Fruit fly (Drosophila melanogaster) whole organism, embryonic: ENCODE measurements around the gene CG12057.
A peak's percentile ranks its signal among the peaks of the same experiment; 100 is the strongest.

Experiments
- Abd-B ChIP-seq: fragments of 200-800 bp; sonication (Bioruptor generic); optimal IDR thresholded peaks from 2 replicates; lab custom pipeline; 2018; ENCODE audit warnings: missing biosample characterization, mild to moderate bottlenecking, missing genetic modification characterization, moderate library complexity
- B-H2 ChIP-seq: fragments of 200-800 bp; sonication (Bioruptor generic); optimal IDR thresholded peaks from 2 replicates; lab custom pipeline; 2018; ENCODE audit warnings: missing biosample characterization, mild to moderate bottlenecking, missing genetic modification characterization
- CG10209 ChIP-seq: fragments of 200-800 bp; sonication (Bioruptor generic); optimal IDR thresholded peaks from 3 replicates; lab custom pipeline; 2017; ENCODE audit warnings: missing biosample characterization, mild to moderate bottlenecking, missing genetic modification characterization, missing genetic modification reagents
- CG10565 ChIP-seq: fragments of 200-800 bp; sonication (Bioruptor generic); optimal IDR thresholded peaks from 3 replicates; lab custom pipeline; 2016; ENCODE audit warnings: missing biosample characterization, mild to moderate bottlenecking, missing genetic modification characterization
- CG11093 ChIP-seq: fragments of 200-800 bp; sonication (Bioruptor generic); IDR thresholded peaks from 3 replicates; pipeline ENCODE4 v1.3.6; 2022; ENCODE audit warnings: missing biosample characterization, missing genetic modification characterization
- CG15073 ChIP-seq: fragments of 200-800 bp; sonication (Bioruptor generic); optimal IDR thresholded peaks from 2 replicates; lab custom pipeline; 2016; ENCODE audit warnings: missing biosample characterization, missing genetic modification characterization
- CG15479 ChIP-seq: fragments of 200-800 bp; sonication (Bioruptor generic); optimal IDR thresholded peaks from 3 replicates; lab custom pipeline; 2019; ENCODE audit warnings: missing biosample characterization, mild to moderate bottlenecking, missing genetic modification characterization, moderate library complexity
- CG17802 ChIP-seq: fragments of 200-800 bp; sonication (Bioruptor generic); optimal IDR thresholded peaks from 2 replicates; lab custom pipeline; 2018; ENCODE audit warnings: missing biosample characterization, mild to moderate bottlenecking, missing genetic modification characterization, moderate library complexity
- CG2199 ChIP-seq: fragments of 200-800 bp; sonication (Bioruptor generic); IDR thresholded peaks from 3 replicates; pipeline ENCODE4 v1.3.6; 2022; ENCODE audit warnings: missing biosample characterization, missing genetic modification characterization
- CG30431 ChIP-seq: fragments of 200-800 bp; sonication (Bioruptor generic); optimal IDR thresholded peaks from 2 replicates; lab custom pipeline; 2017; ENCODE audit warnings: missing biosample characterization, missing genetic modification characterization
- CG3163 ChIP-seq: fragments of 200-800 bp; sonication (Bioruptor generic); optimal IDR thresholded peaks from 3 replicates; lab custom pipeline; 2016; ENCODE audit warnings: missing biosample characterization, missing genetic modification characterization
- CG32772 ChIP-seq: fragments of 200-800 bp; sonication (Bioruptor generic); IDR thresholded peaks from 2 replicates; pipeline ENCODE4 v1.3.6; 2022; ENCODE audit warnings: missing biosample characterization, missing genetic modification characterization
- Ets65A ChIP-seq: fragments of 200-800 bp; sonication (Bioruptor generic); peaks from one replicate; lab custom pipeline; 2016; ENCODE audit warnings: missing biosample characterization, missing genetic modification characterization
- Ets97D ChIP-seq: fragments of 200-800 bp; sonication (Bioruptor generic); optimal IDR thresholded peaks from 3 replicates; lab custom pipeline; 2016; ENCODE audit warnings: missing biosample characterization, missing genetic modification characterization
- Gsc ChIP-seq: fragments of 200-800 bp; sonication (Bioruptor generic); IDR thresholded peaks from 2 replicates; pipeline ENCODE4 v1.3.6; 2022; ENCODE audit warnings: missing biosample characterization, missing genetic modification characterization
- HmgD ChIP-seq: fragments of 200-800 bp; sonication (Bioruptor generic); optimal IDR thresholded peaks from 3 replicates; lab custom pipeline; 2016; ENCODE audit warnings: missing biosample characterization, missing genetic modification characterization
- Hr39 ChIP-seq: fragments of >200 bp; optimal IDR thresholded peaks from 2 replicates; lab custom pipeline; 2017
- Hsf ChIP-seq: fragments of 200-800 bp; sonication (Bioruptor generic); optimal IDR thresholded peaks from 3 replicates; lab custom pipeline; 2016; ENCODE audit warnings: missing biosample characterization, missing genetic modification characterization
- Jarid2 ChIP-seq: fragments of 200-800 bp; sonication (Bioruptor generic); optimal IDR thresholded peaks from 3 replicates; lab custom pipeline; 2017; ENCODE audit warnings: mild to moderate bottlenecking, missing biosample characterization, missing genetic modification reagents, missing genetic modification characterization
- Med ChIP-seq: fragments of 200-800 bp; sonication (Bioruptor generic); peaks from one replicate; lab custom pipeline; 2016; ENCODE audit warnings: missing biosample characterization, missing genetic modification characterization, mild to moderate bottlenecking, inconsistent platforms, moderate library complexity
- Oaz ChIP-seq: fragments of 200-800 bp; sonication (Bioruptor generic); IDR thresholded peaks from 2 replicates; pipeline ENCODE4 v1.3.6; 2022; ENCODE audit warnings: missing biosample characterization, missing genetic modification characterization
- Sox102F ChIP-seq: fragments of 200-800 bp; sonication (Bioruptor generic); optimal IDR thresholded peaks from 2 replicates; lab custom pipeline; 2018; ENCODE audit warnings: missing biosample characterization, mild to moderate bottlenecking, missing genetic modification characterization, moderate library complexity
- Ssrp ChIP-seq: fragments of 200-800 bp; sonication (Bioruptor generic); optimal IDR thresholded peaks from 2 replicates; lab custom pipeline; 2018; ENCODE audit warnings: missing biosample characterization, mild to moderate bottlenecking, missing genetic modification characterization, moderate library complexity
- Stat92E ChIP-seq, 3 experiments: fragments of >200 bp in 2 of 3; fragments of 200-800 bp in 1 of 3; sonication (Bioruptor generic) in 1 of 3; optimal IDR thresholded peaks; 2 replicates each; lab custom pipeline; 2017 to 2019; ENCODE audit warnings: missing biosample characterization in 3 of 3, missing genetic modification characterization in 3 of 3, mild to moderate bottlenecking in 1 of 3, moderate library complexity in 1 of 3
- ac ChIP-seq: fragments of 200-800 bp; sonication (Bioruptor generic); optimal IDR thresholded peaks from 3 replicates; lab custom pipeline; 2017; ENCODE audit warnings: missing biosample characterization, mild to moderate bottlenecking, missing genetic modification characterization
- ara ChIP-seq: fragments of 200-800 bp; sonication (Bioruptor generic); IDR thresholded peaks from 2 replicates; pipeline ENCODE4 v1.3.6; 2022; ENCODE audit warnings: missing biosample characterization, missing genetic modification characterization
- bab2 ChIP-seq: fragments of 200-800 bp; sonication (Bioruptor generic); optimal IDR thresholded peaks from 2 replicates; lab custom pipeline; 2016; ENCODE audit warnings: missing biosample characterization, missing genetic modification characterization
- bsh ChIP-seq, 2 experiments: fragments of 200-800 bp; sonication (Bioruptor generic); optimal IDR thresholded peaks; 2 replicates each; lab custom pipeline; 2017 to 2018; ENCODE audit warnings: mild to moderate bottlenecking in 2 of 2, missing biosample characterization in 2 of 2, missing genetic modification characterization in 2 of 2, moderate library complexity in 1 of 2
- crc ChIP-seq: fragments of 200-800 bp; sonication (Bioruptor generic); optimal IDR thresholded peaks from 2 replicates; lab custom pipeline; 2016; ENCODE audit warnings: missing biosample characterization, missing genetic modification characterization
- cwo ChIP-seq: fragments of 200-800 bp; sonication (Bioruptor generic); optimal IDR thresholded peaks from 3 replicates; lab custom pipeline; 2017; ENCODE audit warnings: missing biosample characterization, missing genetic modification characterization, mild to moderate bottlenecking, moderate library complexity, missing genetic modification reagents
- danr ChIP-seq: fragments of 200-800 bp; sonication (Bioruptor generic); IDR thresholded peaks from 2 replicates; pipeline ENCODE4 v1.3.6; 2022; ENCODE audit warnings: missing biosample characterization, missing genetic modification characterization
- ems ChIP-seq: fragments of 200-800 bp; sonication (Bioruptor generic); optimal IDR thresholded peaks from 3 replicates; lab custom pipeline; 2016; ENCODE audit warnings: missing biosample characterization, missing genetic modification characterization
- en ChIP-seq: fragments of 200-800 bp; sonication (Bioruptor generic); optimal IDR thresholded peaks from 2 replicates; lab custom pipeline; 2016; ENCODE audit warnings: missing biosample characterization, missing genetic modification characterization
- esg ChIP-seq: fragments of 200-800 bp; sonication (Bioruptor generic); conservative IDR thresholded peaks from 2 replicates; pipeline ENCODE4 v1.3.6; 2022; ENCODE audit warnings: missing biosample characterization, missing genetic modification characterization
- eyg ChIP-seq: fragments of 200-800 bp; sonication (Bioruptor generic); optimal IDR thresholded peaks from 3 replicates; lab custom pipeline; 2016; ENCODE audit warnings: missing biosample characterization, missing genetic modification characterization
- fd3F ChIP-seq: fragments of 200-800 bp; sonication (Bioruptor generic); optimal IDR thresholded peaks from 2 replicates; lab custom pipeline; 2018; ENCODE audit warnings: missing biosample characterization, mild to moderate bottlenecking, missing genetic modification characterization, moderate library complexity
- inv ChIP-seq: fragments of 200-800 bp; sonication (Bioruptor generic); IDR thresholded peaks from 2 replicates; pipeline ENCODE4 v1.3.6; 2022; ENCODE audit warnings: missing biosample characterization, missing genetic modification characterization; ENCODE audit not compliant: partially characterized antibody
- knrl ChIP-seq: fragments of 200-800 bp; sonication (Bioruptor generic); IDR thresholded peaks from 3 replicates; pipeline ENCODE4 v1.3.6; 2022; ENCODE audit warnings: missing biosample characterization, missing genetic modification characterization; ENCODE audit not compliant: partially characterized antibody
- lbe ChIP-seq: fragments of 200-800 bp; sonication (Bioruptor generic); optimal IDR thresholded peaks from 2 replicates; lab custom pipeline; 2016; ENCODE audit warnings: missing biosample characterization, mild to moderate bottlenecking, missing genetic modification characterization
- luna ChIP-seq: fragments of 200-800 bp; sonication (Bioruptor generic); optimal IDR thresholded peaks from 2 replicates; lab custom pipeline; 2016; ENCODE audit warnings: missing biosample characterization, missing genetic modification characterization
- maf-S ChIP-seq: fragments of 200-800 bp; sonication (Bioruptor generic); optimal IDR thresholded peaks from 2 replicates; lab custom pipeline; 2016; ENCODE audit warnings: missing biosample characterization, missing genetic modification characterization
- mam ChIP-seq: fragments of 200-800 bp; sonication (Bioruptor generic); optimal IDR thresholded peaks from 3 replicates; lab custom pipeline; 2016; ENCODE audit warnings: missing biosample characterization, missing genetic modification characterization
- mld ChIP-seq: fragments of 200-800 bp; sonication (Bioruptor generic); IDR thresholded peaks from 3 replicates; pipeline ENCODE4 v1.3.6; 2022; ENCODE audit warnings: missing biosample characterization, missing genetic modification characterization; ENCODE audit not compliant: partially characterized antibody
- otp ChIP-seq: fragments of 200-800 bp; sonication (Bioruptor generic); IDR thresholded peaks from 3 replicates; pipeline ENCODE4, ENCODE4 v1.3.6; 2022; ENCODE audit warnings: missing biosample characterization, missing genetic modification characterization
- pho ChIP-seq: fragments of 200-800 bp; sonication (Bioruptor generic); optimal IDR thresholded peaks from 2 replicates; lab custom pipeline; 2016; ENCODE audit warnings: missing biosample characterization, missing genetic modification characterization
- rib ChIP-seq: fragments of 200-800 bp; sonication (Bioruptor generic); IDR thresholded peaks from 2 replicates; pipeline ENCODE4 v1.3.6; 2022; ENCODE audit warnings: missing biosample characterization, missing genetic modification characterization
- slbo ChIP-seq: fragments of 200-800 bp; sonication (Bioruptor generic); IDR thresholded peaks from 2 replicates; pipeline ENCODE4 v1.3.6; 2022; ENCODE audit warnings: missing biosample characterization, missing genetic modification characterization
- tin ChIP-seq: fragments of 200-800 bp; sonication (Bioruptor generic); optimal IDR thresholded peaks from 3 replicates; lab custom pipeline; 2016; ENCODE audit warnings: missing biosample characterization, missing genetic modification characterization
- trem ChIP-seq: fragments of 200-800 bp; optimal IDR thresholded peaks from 3 replicates; lab custom pipeline; 2019; ENCODE audit warnings: missing biosample characterization, mild to moderate bottlenecking, missing genetic modification characterization, moderate library complexity
- tx ChIP-seq: fragments of 200-800 bp; sonication (Bioruptor generic); optimal IDR thresholded peaks from 2 replicates; lab custom pipeline; 2016; ENCODE audit warnings: missing biosample characterization, missing genetic modification characterization
- z ChIP-seq: fragments of 200-800 bp; sonication (Bioruptor generic); IDR thresholded peaks from 3 replicates; pipeline ENCODE4 v1.3.6; 2022; ENCODE audit warnings: missing biosample characterization, missing genetic modification characterization
- zen ChIP-seq: fragments of 200-800 bp; sonication (Bioruptor generic); optimal IDR thresholded peaks from 3 replicates; lab custom pipeline; 2018; ENCODE audit warnings: missing biosample characterization, mild to moderate bottlenecking, missing genetic modification characterization, moderate library complexity

The CG12057 gene

DNA sequence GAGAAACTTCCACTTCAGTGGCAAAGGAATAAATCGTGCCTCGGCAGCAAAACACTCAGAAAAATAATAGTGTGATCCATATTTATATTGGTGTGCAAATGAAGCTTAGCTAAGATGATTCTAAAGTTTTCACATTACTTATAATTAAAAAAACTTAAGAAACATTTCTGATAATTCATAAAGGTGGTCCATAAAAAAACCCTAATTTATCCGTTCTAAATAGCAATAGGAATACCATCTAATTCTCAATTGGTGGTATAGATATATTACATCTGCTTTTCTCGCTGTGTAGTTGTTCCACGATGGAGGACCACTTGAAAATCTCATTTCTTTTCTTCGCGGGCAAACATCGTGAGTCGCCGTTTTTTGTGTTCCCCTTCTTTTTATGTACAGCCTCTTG is 36.3 kb upstream of the CG12057 start (continued):
- TF ChIP-seq CG11093 (GFP tag; lab: Robert Waterston, UW) (no peak), CG17802 (tag; lab: Kevin White, UChicago) (no peak), Hsf (GFP tag; lab: Kevin White, UChicago) (peak; percentile 46), slbo (GFP tag; lab: Robert Waterston, UW) (peak; percentile 34; the same call in 1 of the 2 replicates), CG15073 (GFP tag; lab: Kevin White, UChicago) (no peak), B-H2 (GFP tag; lab: Kevin White, UChicago) (peak; percentile 7), Ssrp (tag; lab: Kevin White, UChicago) (peak; percentile 49), mld (no peak), Ets65A (no peak), bsh (GFP tag; optimal IDR thresholded peaks at IDR 0.05; lab: Kevin White, UChicago) (peak; percentile 59 to 76), maf-S (GFP tag; lab: Kevin White, UChicago) (no peak), danr (GFP tag; lab: Robert Waterston, UW) (no peak), fd3F (GFP tag; lab: Kevin White, UChicago) (peak; percentile 15), inv (no peak), Hr39 (lab: Kevin White, UChicago) (no peak), Sox102F (GFP tag; lab: Kevin White, UChicago) (peak; percentile 65), tin (GFP tag; lab: Kevin White, UChicago) (peak; percentile 69), knrl (no peak), crc (peak; percentile 3), cwo (GFP tag; lab: Kevin White, UChicago) (peak; percentile 50), rib (GFP tag; lab: Robert Waterston, UW) (no peak), CG10565 (GFP tag; lab: Kevin White, UChicago) (no peak), Abd-B (GFP tag; lab: Kevin White, UChicago) (peak; percentile 34), ara (GFP tag; lab: Robert Waterston, UW) (no peak), ems (GFP tag; lab: Kevin White, UChicago) (peak; percentile 9), lbe (no peak), CG32772 (0 out of 2 replicates have a peak, but pooled peaks have one; percentile 21), CG2199 (GFP tag; lab: Robert Waterston, UW) (no peak), Ets97D (GFP tag; lab: Kevin White, UChicago) (no peak), Stat92E (GFP tag; optimal IDR thresholded peaks at IDR 0.05; lab: Kevin White, UChicago) (no peak), z (GFP tag; lab: Robert Waterston, UW) (no peak), Jarid2 (GFP tag; lab: Kevin White, UChicago) (no peak), esg (GFP tag; lab: Robert Waterston, UW) (peak; percentile 38; the same call in 1 of the 2 replicates), Med (peak; percentile 63), otp (GFP tag; lab: Robert Waterston, UW) (no peak), tx (GFP tag; lab: Kevin White, UChicago) (peak; percentile 9), CG30431 (GFP tag; lab: Kevin White, UChicago) (no peak), eyg (GFP tag; lab: Kevin White, UChicago) (peak; percentile 2), zen (tag; lab: Kevin White, UChicago) (peak; percentile 42), ac (GFP tag; lab: Kevin White, UChicago) (no peak), CG3163 (GFP tag; lab: Kevin White, UChicago) (no peak), CG10209 (GFP tag; lab: Kevin White, UChicago) (peak; percentile 65), CG15479 (GFP tag; lab: Kevin White, UChicago) (no peak), trem (tag; lab: Kevin White, UChicago) (peak; percentile 44), en (GFP tag; lab: Kevin White, UChicago) (no peak), luna (GFP tag; lab: Kevin White, UChicago) (no peak), Oaz (GFP tag; lab: Robert Waterston, UW) (no peak), Gsc (GFP tag; lab: Robert Waterston, UW) (no peak), HmgD (GFP tag; lab: Kevin White, UChicago) (no peak), mam (GFP tag; lab: Kevin White, UChicago) (peak; percentile 40), bab2 (GFP tag; lab: Kevin White, UChicago) (peak; percentile 64), pho (GFP tag; lab: Kevin White, UChicago) (peak; percentile 25)
